Fruit fly (Drosophila melanogaster) whole organism, embryonic: Measurements from ENCODE around the gene w.

Experiments used
- Atf3 ChIP-seq: fragments of 200-800 bp; sonication (Bioruptor generic); optimal IDR thresholded peaks from 3 replicates; lab custom pipeline; 2016; ENCODE audit warnings: missing biosample characterization, missing genetic modification characterization
- Bdp1 ChIP-seq: fragments of 200-800 bp; sonication (Bioruptor generic); optimal IDR thresholded peaks from 3 replicates; lab custom pipeline; 2016; ENCODE audit warnings: missing biosample characterization, missing genetic modification characterization
- CG11398 ChIP-seq: fragments of 200-800 bp; sonication (Bioruptor generic); optimal IDR thresholded peaks from 2 replicates; lab custom pipeline; 2016; ENCODE audit warnings: missing biosample characterization, missing genetic modification characterization
- CG12769 ChIP-seq: fragments of 200-800 bp; sonication (Bioruptor generic); optimal IDR thresholded peaks from 2 replicates; lab custom pipeline; 2019; ENCODE audit warnings: missing biosample characterization, mild to moderate bottlenecking, missing genetic modification characterization, moderate library complexity
- CG14667 ChIP-seq: fragments of 200-800 bp; sonication (Bioruptor generic); IDR thresholded peaks from 2 replicates; pipeline ENCODE4 v1.3.6; 2022; ENCODE audit warnings: missing biosample characterization, missing genetic modification characterization
- CG14860 ChIP-seq: fragments of 200-800 bp; sonication (Bioruptor generic); IDR thresholded peaks from 3 replicates; pipeline ENCODE4 v1.3.6; 2022; ENCODE audit warnings: missing biosample characterization, missing genetic modification characterization; ENCODE audit not compliant: partially characterized antibody
- CG16779 ChIP-seq: fragments of 200-800 bp; sonication (Bioruptor generic); IDR thresholded peaks from 2 replicates; pipeline ENCODE4 v1.3.6; 2022; ENCODE audit warnings: missing biosample characterization, missing genetic modification characterization
- CG17385 ChIP-seq: fragments of 200-800 bp; sonication (Bioruptor generic); optimal IDR thresholded peaks from 3 replicates; lab custom pipeline; 2018; ENCODE audit warnings: missing biosample characterization, mild to moderate bottlenecking, missing genetic modification characterization
- CG17568 ChIP-seq: fragments of 200-800 bp; sonication (Bioruptor generic); optimal IDR thresholded peaks from 2 replicates; lab custom pipeline; 2018; ENCODE audit warnings: missing biosample characterization, mild to moderate bottlenecking, missing genetic modification characterization, moderate library complexity
- CG17912 ChIP-seq: fragments of 200-800 bp; sonication (Bioruptor generic); optimal IDR thresholded peaks from 2 replicates; lab custom pipeline; 2018; ENCODE audit warnings: missing biosample characterization, mild to moderate bottlenecking, missing genetic modification characterization
- CG18476 ChIP-seq: fragments of 200-800 bp; sonication (Bioruptor generic); optimal IDR thresholded peaks from 2 replicates; lab custom pipeline; 2016; ENCODE audit warnings: missing biosample characterization, mild to moderate bottlenecking, missing genetic modification characterization
- CG3065 ChIP-seq: fragments of 200-800 bp; sonication (Bioruptor generic); optimal IDR thresholded peaks from 2 replicates; lab custom pipeline; 2016; ENCODE audit warnings: missing biosample characterization, missing genetic modification characterization
- CG31441 ChIP-seq: fragments of 200-800 bp; sonication (Bioruptor generic); IDR thresholded peaks from 2 replicates; pipeline ENCODE4 v1.3.6; 2022; ENCODE audit warnings: missing biosample characterization, missing genetic modification characterization
- CG4360 ChIP-seq: fragments of 200-800 bp; sonication (Bioruptor generic); IDR thresholded peaks from 2 replicates; pipeline ENCODE4 v1.3.6; 2022; ENCODE audit warnings: missing biosample characterization, missing genetic modification characterization
- CG43689 ChIP-seq: fragments of 200-800 bp; sonication (Bioruptor generic); IDR thresholded peaks from 2 replicates; pipeline ENCODE4 v1.3.6; 2022; ENCODE audit warnings: missing biosample characterization, missing genetic modification characterization
- CG4707 ChIP-seq: fragments of 200-800 bp; sonication (Bioruptor generic); optimal IDR thresholded peaks from 2 replicates; lab custom pipeline; 2018; ENCODE audit warnings: missing biosample characterization, mild to moderate bottlenecking, missing genetic modification characterization, moderate library complexity
- CG7271 ChIP-seq: fragments of 200-800 bp; sonication (Bioruptor generic); optimal IDR thresholded peaks from 2 replicates; lab custom pipeline; 2018; ENCODE audit warnings: missing biosample characterization, mild to moderate bottlenecking, missing genetic modification characterization, moderate library complexity
- CG8765 ChIP-seq: fragments of 200-800 bp; sonication (Bioruptor generic); IDR thresholded peaks from 2 replicates; pipeline ENCODE4 v1.3.6; 2022; ENCODE audit warnings: missing biosample characterization, missing genetic modification characterization
- CG8924 ChIP-seq: fragments of 200-800 bp; optimal IDR thresholded peaks from 3 replicates; lab custom pipeline; 2019; ENCODE audit warnings: missing biosample characterization, mild to moderate bottlenecking, missing genetic modification characterization, moderate library complexity
- Dek ChIP-seq: fragments of 200-800 bp; sonication (Bioruptor generic); optimal IDR thresholded peaks from 3 replicates; lab custom pipeline; 2019; ENCODE audit warnings: missing biosample characterization, mild to moderate bottlenecking, missing genetic modification characterization, moderate library complexity
- Ets97D ChIP-seq: fragments of 200-800 bp; sonication (Bioruptor generic); optimal IDR thresholded peaks from 3 replicates; lab custom pipeline; 2016; ENCODE audit warnings: missing biosample characterization, missing genetic modification characterization
- Fer1 ChIP-seq: fragments of 200-800 bp; sonication (Bioruptor generic); optimal IDR thresholded peaks from 2 replicates; lab custom pipeline; 2017; ENCODE audit warnings: missing biosample characterization, mild to moderate bottlenecking, missing genetic modification characterization
- HLH4C ChIP-seq: fragments of 200-800 bp; sonication (Bioruptor generic); IDR thresholded peaks from 3 replicates; pipeline ENCODE4 v1.3.6; 2022; ENCODE audit warnings: missing biosample characterization, missing genetic modification characterization; ENCODE audit not compliant: partially characterized antibody
- HmgD ChIP-seq: fragments of 200-800 bp; sonication (Bioruptor generic); optimal IDR thresholded peaks from 3 replicates; lab custom pipeline; 2016; ENCODE audit warnings: missing biosample characterization, missing genetic modification characterization
- Hsf ChIP-seq: fragments of 200-800 bp; sonication (Bioruptor generic); optimal IDR thresholded peaks from 3 replicates; lab custom pipeline; 2016; ENCODE audit warnings: missing biosample characterization, missing genetic modification characterization
- MBD-R2 ChIP-seq: fragments of 200-800 bp; sonication (Bioruptor generic); IDR thresholded peaks from 2 replicates; pipeline ENCODE4 v1.3.6; 2022; ENCODE audit warnings: missing biosample characterization, missing genetic modification characterization
- NFAT ChIP-seq: fragments of 200-800 bp; sonication (Bioruptor generic); IDR thresholded peaks from 2 replicates; pipeline ENCODE4 v1.3.6; 2022; ENCODE audit warnings: missing biosample characterization, missing genetic modification characterization
- Nf-YC ChIP-seq: fragments of 200-800 bp; optimal IDR thresholded peaks from 3 replicates; lab custom pipeline; 2019; ENCODE audit warnings: missing biosample characterization, mild to moderate bottlenecking, missing genetic modification characterization, moderate library complexity
- Oaz ChIP-seq: fragments of 200-800 bp; sonication (Bioruptor generic); IDR thresholded peaks from 2 replicates; pipeline ENCODE4 v1.3.6; 2022; ENCODE audit warnings: missing biosample characterization, missing genetic modification characterization
- Sox102F ChIP-seq: fragments of 200-800 bp; sonication (Bioruptor generic); optimal IDR thresholded peaks from 2 replicates; lab custom pipeline; 2018; ENCODE audit warnings: missing biosample characterization, mild to moderate bottlenecking, missing genetic modification characterization, moderate library complexity
- ac ChIP-seq: fragments of 200-800 bp; sonication (Bioruptor generic); optimal IDR thresholded peaks from 3 replicates; lab custom pipeline; 2017; ENCODE audit warnings: missing biosample characterization, mild to moderate bottlenecking, missing genetic modification characterization
- az2 ChIP-seq: fragments of 200-800 bp; sonication (Bioruptor generic); optimal IDR thresholded peaks from 3 replicates; lab custom pipeline; 2016; ENCODE audit warnings: missing biosample characterization, missing genetic modification characterization
- da ChIP-seq: fragments of 200-800 bp; sonication (Bioruptor generic); optimal IDR thresholded peaks from 2 replicates; lab custom pipeline; 2016; ENCODE audit warnings: missing biosample characterization, missing genetic modification characterization
- fd96Cb ChIP-seq: fragments of 200-800 bp; sonication (Bioruptor generic); optimal IDR thresholded peaks from 2 replicates; lab custom pipeline; 2018; ENCODE audit warnings: missing biosample characterization, mild to moderate bottlenecking, missing genetic modification characterization, moderate library complexity
- fu2 ChIP-seq: fragments of 200-800 bp; sonication (Bioruptor generic); optimal IDR thresholded peaks from 2 replicates; lab custom pipeline; 2016; ENCODE audit warnings: missing biosample characterization, missing genetic modification characterization
- grn ChIP-seq: fragments of 200-800 bp; sonication (Bioruptor generic); optimal IDR thresholded peaks from 3 replicates; lab custom pipeline; 2017; ENCODE audit warnings: missing biosample characterization, missing genetic modification characterization
- hbn ChIP-seq: fragments of 200-800 bp; sonication (Bioruptor generic); IDR thresholded peaks from 2 replicates; pipeline ENCODE4 v1.3.6; 2022; ENCODE audit warnings: missing biosample characterization, missing genetic modification characterization; ENCODE audit not compliant: partially characterized antibody
- hkb ChIP-seq, 2 experiments: fragments of 200-800 bp in 1 of 2; fragments of >200 bp in 1 of 2; sonication (Bioruptor generic) in 1 of 2; IDR thresholded peaks in 1 of 2; optimal IDR thresholded peaks in 1 of 2; 2 replicates each; pipeline versions ENCODE4 v1.3.6 to Lab custom; 2017 to 2022; ENCODE audit warnings: missing biosample characterization in 1 of 2, missing genetic modification characterization in 1 of 2
- kni ChIP-seq: fragments of 200-800 bp; sonication (Bioruptor generic); optimal IDR thresholded peaks from 3 replicates; lab custom pipeline; 2017; ENCODE audit warnings: mild to moderate bottlenecking, missing biosample characterization, missing genetic modification reagents, missing genetic modification characterization
- knrl ChIP-seq: fragments of 200-800 bp; sonication (Bioruptor generic); IDR thresholded peaks from 3 replicates; pipeline ENCODE4 v1.3.6; 2022; ENCODE audit warnings: missing biosample characterization, missing genetic modification characterization; ENCODE audit not compliant: partially characterized antibody
- lola ChIP-seq, 3 experiments: fragments of >200 bp in 2 of 3; fragments of 200-800 bp in 1 of 3; sonication (Bioruptor generic) in 1 of 3; optimal IDR thresholded peaks; 2 replicates each; lab custom pipeline; 2017 to 2019; ENCODE audit warnings: missing biosample characterization in 3 of 3, missing genetic modification characterization in 3 of 3, mild to moderate bottlenecking in 1 of 3, moderate library complexity in 1 of 3
- oc ChIP-seq: fragments of 200-800 bp; sonication (Bioruptor generic); optimal IDR thresholded peaks from 2 replicates; lab custom pipeline; 2018; ENCODE audit warnings: missing biosample characterization, mild to moderate bottlenecking, missing genetic modification characterization, moderate library complexity
- pho ChIP-seq: fragments of 200-800 bp; sonication (Bioruptor generic); optimal IDR thresholded peaks from 2 replicates; lab custom pipeline; 2016; ENCODE audit warnings: missing biosample characterization, missing genetic modification characterization
- rib ChIP-seq: fragments of 200-800 bp; sonication (Bioruptor generic); IDR thresholded peaks from 2 replicates; pipeline ENCODE4 v1.3.6; 2022; ENCODE audit warnings: missing biosample characterization, missing genetic modification characterization
- ro ChIP-seq: fragments of 200-800 bp; sonication (Bioruptor generic); IDR thresholded peaks from 2 replicates; pipeline ENCODE4 v1.3.6; 2022; ENCODE audit warnings: missing biosample characterization, missing genetic modification characterization
- sqz ChIP-seq: fragments of 200-800 bp; sonication (Bioruptor generic); optimal IDR thresholded peaks from 3 replicates; lab custom pipeline; 2018; ENCODE audit warnings: missing biosample characterization, mild to moderate bottlenecking, missing genetic modification characterization
- stc ChIP-seq: fragments of 200-800 bp; sonication (Bioruptor generic); IDR thresholded peaks from 2 replicates; pipeline ENCODE4 v1.3.6; 2022; ENCODE audit warnings: missing biosample characterization, missing genetic modification characterization
- tx ChIP-seq: fragments of 200-800 bp; sonication (Bioruptor generic); optimal IDR thresholded peaks from 2 replicates; lab custom pipeline; 2016; ENCODE audit warnings: missing biosample characterization, missing genetic modification characterization
- zfh1 ChIP-seq: fragments of 200-800 bp; sonication (Bioruptor generic); IDR thresholded peaks from 3 replicates; pipeline ENCODE4 v1.3.6; 2022; ENCODE audit warnings: missing biosample characterization, missing genetic modification characterization
- zfh2 ChIP-seq: fragments of 200-800 bp; sonication (Bioruptor generic); optimal IDR thresholded peaks from 2 replicates; lab custom pipeline; 2016; ENCODE audit warnings: missing biosample characterization, missing genetic modification characterization

w gene

dm6 chrX:2786553-2787118, 9.6 kb downstream of the w start (continued):
- peak; percentile 52 for TF ChIP-seq CG11398 (GFP tag; lab: Kevin White, UChicago)
- peak; percentile 83 for TF ChIP-seq az2 (GFP tag; lab: Kevin White, UChicago)
- TF ChIP-seq CG17385: peak; percentile 81
- peak; percentile 89 for TF ChIP-seq Fer1 (GFP tag; lab: Kevin White, UChicago)
- TF ChIP-seq lola (GFP tag; optimal IDR thresholded peaks at IDR 0.05; lab: Kevin White, UChicago): no peak
- no peak for TF ChIP-seq CG17912 (GFP tag; lab: Kevin White, UChicago)
- peak; percentile 87 for TF ChIP-seq Oaz
- TF ChIP-seq Nf-YC (tag; lab: Kevin White, UChicago): peak; percentile 63
- peak; percentile 69 for TF ChIP-seq sqz (GFP tag; lab: Kevin White, UChicago)
- TF ChIP-seq knrl (GFP tag; lab: Robert Waterston, UW): no peak
- TF ChIP-seq fd96Cb: peak; percentile 85
- peak; percentile 50 for TF ChIP-seq CG8924 (tag; lab: Kevin White, UChicago)
- TF ChIP-seq CG3065 (GFP tag; lab: Kevin White, UChicago): no peak
- peak; percentile 65 for TF ChIP-seq CG17568 (GFP tag; lab: Kevin White, UChicago)
- TF ChIP-seq da (GFP tag; lab: Kevin White, UChicago): peak; percentile 61
- peak; percentile 87 for TF ChIP-seq pho (GFP tag; lab: Kevin White, UChicago)
- TF ChIP-seq Bdp1 (GFP tag; lab: Kevin White, UChicago): peak; percentile 60
- no peak for TF ChIP-seq CG14860 (GFP tag; lab: Robert Waterston, UW)
- peak; percentile 79 for TF ChIP-seq oc (tag; lab: Kevin White, UChicago)
- peak; percentile 13 for TF ChIP-seq CG7271 (tag; lab: Kevin White, UChicago)
- TF ChIP-seq grn (GFP tag; lab: Kevin White, UChicago): peak; percentile 72
- no peak for TF ChIP-seq hkb (optimal IDR thresholded peaks at IDR 0.05; lab: Kevin White, UChicago)
- peak; percentile 95 for TF ChIP-seq hkb (GFP tag; IDR thresholded peaks at IDR 0.05; lab: Robert Waterston, UW)
- peak; percentile 64 for TF ChIP-seq ro (GFP tag; lab: Robert Waterston, UW)
- peak; percentile 84 for TF ChIP-seq CG14667 (GFP tag; lab: Robert Waterston, UW)
- TF ChIP-seq CG16779: peak; percentile 89
- TF ChIP-seq MBD-R2: peak; percentile 80
- peak; percentile 51 for TF ChIP-seq CG4360 (GFP tag; lab: Robert Waterston, UW)
- TF ChIP-seq Dek (tag; lab: Kevin White, UChicago): peak; percentile 83
- peak; percentile 93 for TF ChIP-seq NFAT (GFP tag; lab: Robert Waterston, UW)
- TF ChIP-seq stc (GFP tag; lab: Robert Waterston, UW): peak; percentile 89
- peak; percentile 88 for TF ChIP-seq rib (GFP tag; lab: Robert Waterston, UW)
- peak; percentile 60 for TF ChIP-seq Ets97D
- TF ChIP-seq CG43689: peak; percentile 84
- TF ChIP-seq Atf3 (GFP tag; lab: Kevin White, UChicago): peak; percentile 75
- peak; percentile 88 for TF ChIP-seq zfh2 (GFP tag; lab: Kevin White, UChicago)
- peak; percentile 78 for TF ChIP-seq CG18476 (GFP tag; lab: Kevin White, UChicago)
- TF ChIP-seq Sox102F: peak; percentile 93
- peak; percentile 92 for TF ChIP-seq CG12769 (tag; lab: Kevin White, UChicago)
- TF ChIP-seq ac (GFP tag; lab: Kevin White, UChicago): no peak
- TF ChIP-seq fu2: peak; percentile 72
- peak; percentile 90 for TF ChIP-seq zfh1 (GFP tag; lab: Robert Waterston, UW)
- peak; percentile 82 for TF ChIP-seq tx (GFP tag; lab: Kevin White, UChicago)
- no peak for TF ChIP-seq CG4707
- no peak for TF ChIP-seq kni (GFP tag; lab: Kevin White, UChicago)
- TF ChIP-seq HmgD (GFP tag; lab: Kevin White, UChicago): no peak
- TF ChIP-seq HLH4C: no peak
- TF ChIP-seq hbn: no peak
- TF ChIP-seq CG31441: peak; percentile 71
- TF ChIP-seq Hsf: peak; percentile 91
- TF ChIP-seq CG8765 (GFP tag; lab: Robert Waterston, UW): peak; percentile 72; the same call in 1 of the 2 replicates
